Fruit fly (Drosophila melanogaster) whole organism, pupa: ENCODE data around the gene Qsox3.

Experiments
- CG10348 ChIP-seq: fragments of 200-800 bp; sonication (Bioruptor generic); IDR thresholded peaks from 2 replicates; pipeline ENCODE4 v1.3.6; 2022; ENCODE audit warnings: missing biosample characterization, missing genetic modification characterization
- CG12605 ChIP-seq: fragments of 200-800 bp; sonication (Bioruptor generic); IDR thresholded peaks from 2 replicates; pipeline ENCODE4 v1.3.6; 2022; ENCODE audit warnings: missing biosample characterization, missing genetic modification characterization
- CG13204 ChIP-seq: fragments of 200-800 bp; sonication (Bioruptor generic); optimal IDR thresholded peaks from 2 replicates; lab custom pipeline; 2018; ENCODE audit warnings: missing biosample characterization, mild to moderate bottlenecking, missing genetic modification characterization, moderate library complexity
- CG14655 ChIP-seq: fragments of 200-800 bp; sonication (Bioruptor generic); optimal IDR thresholded peaks from 3 replicates; lab custom pipeline; 2017; ENCODE audit warnings: mild to moderate bottlenecking, missing biosample characterization, missing genetic modification reagents, missing genetic modification characterization
- CG15710 ChIP-seq: fragments of 200-800 bp; sonication (Bioruptor generic); optimal IDR thresholded peaks from 2 replicates; lab custom pipeline; 2018; ENCODE audit warnings: missing biosample characterization, mild to moderate bottlenecking, missing genetic modification characterization, moderate library complexity
- CG17806 ChIP-seq: fragments of 200-800 bp; sonication (Bioruptor generic); optimal IDR thresholded peaks from 2 replicates; lab custom pipeline; 2018; ENCODE audit warnings: missing biosample characterization, mild to moderate bottlenecking, missing genetic modification characterization, moderate library complexity
- CG32121 ChIP-seq: fragments of 200-800 bp; sonication (Bioruptor generic); IDR thresholded peaks from 2 replicates; pipeline ENCODE4 v1.3.6; 2022; ENCODE audit warnings: missing biosample characterization, missing genetic modification characterization
- CG34367 ChIP-seq: fragments of 200-800 bp; sonication (Bioruptor generic); optimal IDR thresholded peaks from 2 replicates; lab custom pipeline; 2018; ENCODE audit warnings: missing biosample characterization, mild to moderate bottlenecking, missing genetic modification characterization
- CG4496 ChIP-seq: fragments of 200-800 bp; sonication (Bioruptor generic); IDR thresholded peaks from 3 replicates; pipeline ENCODE4 v1.3.6; 2022; ENCODE audit warnings: missing biosample characterization, missing genetic modification characterization
- CG8159 ChIP-seq: fragments of 200-800 bp; sonication (Bioruptor generic); optimal IDR thresholded peaks from 3 replicates; lab custom pipeline; 2018; ENCODE audit warnings: missing biosample characterization, mild to moderate bottlenecking, missing genetic modification characterization, moderate library complexity
- CG8301 ChIP-seq: fragments of 200-800 bp; sonication (Bioruptor generic); optimal IDR thresholded peaks from 2 replicates; lab custom pipeline; 2018; ENCODE audit warnings: missing biosample characterization, mild to moderate bottlenecking, missing genetic modification characterization
- CG9948 ChIP-seq: fragments of 200-800 bp; sonication (Bioruptor generic); optimal IDR thresholded peaks from 2 replicates; lab custom pipeline; 2018; ENCODE audit warnings: missing biosample characterization, mild to moderate bottlenecking, missing genetic modification characterization, moderate library complexity
- D1 ChIP-seq: fragments of 200-800 bp; sonication (Bioruptor generic); optimal IDR thresholded peaks from 2 replicates; lab custom pipeline; 2018; ENCODE audit warnings: missing biosample characterization, mild to moderate bottlenecking, missing genetic modification characterization, moderate library complexity
- EcR ChIP-seq: fragments of 200-800 bp; sonication (Bioruptor generic); optimal IDR thresholded peaks from 3 replicates; lab custom pipeline; 2019; ENCODE audit warnings: missing biosample characterization, missing genetic modification characterization, mild to moderate bottlenecking, moderate library complexity, missing genetic modification reagents
- Ets98B ChIP-seq: fragments of 200-800 bp; sonication (Bioruptor generic); IDR thresholded peaks from 2 replicates; pipeline ENCODE4 v1.3.6; 2022; ENCODE audit warnings: missing biosample characterization, missing genetic modification characterization
- Pif1A ChIP-seq: fragments of 200-800 bp; sonication (Bioruptor generic); optimal IDR thresholded peaks from 3 replicates; lab custom pipeline; 2016; ENCODE audit warnings: missing biosample characterization, missing genetic modification characterization
- Pif1B ChIP-seq: fragments of 200-800 bp; sonication (Bioruptor generic); optimal IDR thresholded peaks from 3 replicates; lab custom pipeline; 2016; ENCODE audit warnings: missing biosample characterization, missing genetic modification characterization
- Snoo ChIP-seq: fragments of 200-800 bp; sonication (Bioruptor generic); optimal IDR thresholded peaks from 3 replicates; lab custom pipeline; 2017; ENCODE audit warnings: missing biosample characterization, mild to moderate bottlenecking, missing genetic modification characterization, inconsistent platforms
- fd96Ca ChIP-seq: fragments of 200-800 bp; sonication (Bioruptor generic); IDR thresholded peaks from 3 replicates; pipeline ENCODE4 v1.3.6; 2022; ENCODE audit warnings: missing biosample characterization, missing genetic modification characterization
- gl ChIP-seq: fragments of 200-800 bp; sonication (Bioruptor generic); optimal IDR thresholded peaks from 2 replicates; lab custom pipeline; 2018; ENCODE audit warnings: missing biosample characterization, mild to moderate bottlenecking, missing genetic modification characterization
- rn ChIP-seq: fragments of 200-800 bp; sonication (Bioruptor generic); IDR thresholded peaks from 2 replicates; pipeline ENCODE4 v1.3.6; 2022; ENCODE audit warnings: missing biosample characterization, missing genetic modification characterization

Gene Qsox3

DNA sequence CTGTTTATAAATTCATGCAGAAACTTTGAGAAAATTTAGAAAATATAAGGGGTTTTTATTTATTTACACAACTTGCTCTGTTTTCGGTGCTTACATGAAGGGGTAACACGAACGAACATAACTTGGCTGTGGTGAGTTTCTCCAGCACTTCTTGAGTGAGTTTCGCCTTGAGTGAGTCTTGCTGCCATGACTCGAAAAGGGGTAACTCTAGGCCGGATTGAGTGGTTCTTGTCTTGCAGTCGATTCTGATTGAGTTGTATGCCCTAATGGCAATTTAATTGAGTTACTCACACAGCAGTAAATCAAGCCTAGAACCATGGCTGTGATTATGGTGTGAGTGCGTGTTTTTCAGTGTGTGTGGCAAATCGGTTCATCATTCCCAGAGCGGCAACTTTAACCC, 16.6 kb downstream of the Qsox3 start:
- TF ChIP-seq D1 (tag; lab: Kevin White, UChicago): no peak
- TF ChIP-seq CG14655 (GFP tag; lab: Kevin White, UChicago): no peak

dm6 chr3R:21931346-21931745, 19.7 kb downstream of the Qsox3 start:
- TF ChIP-seq CG32121 (GFP tag; lab: Robert Waterston, UW) (peak; percentile 69; the same call in 1 of the 2 replicates), CG4496 (GFP tag; lab: Robert Waterston, UW) (peak; percentile 66; the same call in 2 of the 3 replicates), CG13204 (GFP tag; lab: Kevin White, UChicago) (no peak), Ets98B (GFP tag; lab: Robert Waterston, UW) (peak; percentile 35; the same call in 1 of the 2 replicates), CG8301 (peak; percentile 6), CG34367 (tag; lab: Kevin White, UChicago) (no peak), gl (no peak), CG12605 (peak; percentile 56), CG15710 (peak; percentile 43), Pif1A (GFP tag; lab: Kevin White, UChicago) (peak; percentile 14), CG14655 (GFP tag; lab: Kevin White, UChicago) (peak; percentile 25), rn (GFP tag; lab: Robert Waterston, UW) (no peak), Snoo (tag; lab: Kevin White, UChicago) (no peak), CG10348 (GFP tag; lab: Robert Waterston, UW) (peak; percentile 77), EcR (GFP tag; lab: Kevin White, UChicago) (no peak), CG9948 (tag; lab: Kevin White, UChicago) (peak; percentile 58), Pif1B (peak; percentile 29), D1 (tag; lab: Kevin White, UChicago) (no peak), fd96Ca (no peak), CG17806 (tag; lab: Kevin White, UChicago) (peak; percentile 51), CG8159 (tag; lab: Kevin White, UChicago) (peak; percentile 62)
- TF ChIP-seq, all 21 proteins: peak for 13

- TF ChIP-seq CG32121 (GFP tag; lab: Robert Waterston, UW) (no peak), CG13204 (GFP tag; lab: Kevin White, UChicago) (peak; percentile 61), CG12605 (peak; percentile 24; the same call in 1 of the 2 replicates), Snoo (tag; lab: Kevin White, UChicago) (no peak)
Observed at dm6 chr3R:21933952-21934351, 22.3 kb downstream of the Qsox3 start.

DNA sequence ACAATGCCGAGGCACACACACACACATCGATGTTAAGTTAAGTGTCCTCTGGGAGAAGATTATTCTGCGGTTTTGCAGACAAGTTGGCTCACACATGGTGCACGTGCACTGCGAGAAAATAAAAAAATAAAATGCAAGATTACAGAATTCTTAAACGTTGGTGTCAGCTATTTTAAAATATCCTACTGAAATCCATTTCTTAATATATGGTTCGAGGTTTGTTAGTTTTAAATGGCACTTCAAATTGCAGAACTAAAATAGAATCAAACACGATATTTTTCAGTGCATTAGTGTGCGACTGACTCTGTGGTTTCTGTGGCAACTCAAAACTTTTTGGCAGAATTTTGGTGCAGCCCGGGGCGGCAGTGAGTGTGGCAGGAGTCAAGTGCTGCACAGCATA, 23.6 kb downstream of the Qsox3 start:
- TF ChIP-seq fd96Ca (no peak), Ets98B (GFP tag; lab: Robert Waterston, UW) (peak; percentile 8; the same call in 1 of the 2 replicates), CG8159 (tag; lab: Kevin White, UChicago) (peak; percentile 78), Snoo (tag; lab: Kevin White, UChicago) (peak; percentile 33), CG8301 (peak; percentile 49), EcR (GFP tag; lab: Kevin White, UChicago) (no peak), rn (GFP tag; lab: Robert Waterston, UW) (peak; percentile 37; the same call in 1 of the 2 replicates), CG10348 (GFP tag; lab: Robert Waterston, UW) (no peak), CG13204 (GFP tag; lab: Kevin White, UChicago) (peak; percentile 1), CG34367 (tag; lab: Kevin White, UChicago) (peak; percentile 60), CG15710 (peak; percentile 66), D1 (tag; lab: Kevin White, UChicago) (no peak), CG14655 (GFP tag; lab: Kevin White, UChicago) (peak; percentile 62), CG32121 (GFP tag; lab: Robert Waterston, UW) (0 out of 2 replicates have a peak, but pooled peaks have one; percentile 12), gl (peak; percentile 43), CG4496 (GFP tag; lab: Robert Waterston, UW) (no peak), Pif1A (GFP tag; lab: Kevin White, UChicago) (peak; percentile 60), Pif1B (peak; percentile 26), CG17806 (tag; lab: Kevin White, UChicago) (peak; percentile 79), CG9948 (tag; lab: Kevin White, UChicago) (peak; percentile 69), CG12605 (no peak)
- TF ChIP-seq, all 21 proteins: peak for 15

dm6 chr3R:21937075-21937950, 25.7 kb downstream of the Qsox3 start:
- TF ChIP-seq CG15710 (peak; percentile 98), rn (GFP tag; lab: Robert Waterston, UW) (peak; percentile 68), Pif1B (peak; percentile 87), Snoo (tag; lab: Kevin White, UChicago) (peak; percentile 79), CG34367 (tag; lab: Kevin White, UChicago) (peak; percentile 96), CG4496 (GFP tag; lab: Robert Waterston, UW) (peak; percentile 90), CG10348 (GFP tag; lab: Robert Waterston, UW) (no peak), CG12605 (peak; percentile 80), CG32121 (GFP tag; lab: Robert Waterston, UW) (no peak; the same call in 1 of the 2 replicates), fd96Ca (peak; percentile 76; the same call in 2 of the 3 replicates), EcR (GFP tag; lab: Kevin White, UChicago) (peak; percentile 97), Pif1A (GFP tag; lab: Kevin White, UChicago) (peak; percentile 93), D1 (tag; lab: Kevin White, UChicago) (peak; percentile 95), CG14655 (GFP tag; lab: Kevin White, UChicago) (peak; percentile 87), CG8301 (peak; percentile 86), CG17806 (tag; lab: Kevin White, UChicago) (peak; percentile 99), Ets98B (GFP tag; lab: Robert Waterston, UW) (peak; percentile 66), CG13204 (GFP tag; lab: Kevin White, UChicago) (peak; percentile 90), CG9948 (tag; lab: Kevin White, UChicago) (peak; percentile 98), gl (peak; percentile 94), CG8159 (tag; lab: Kevin White, UChicago) (peak; percentile 99)
